Worm (Caenorhabditis elegans): Measurements from ENCODE around the gene C15H7.3.

DNA sequence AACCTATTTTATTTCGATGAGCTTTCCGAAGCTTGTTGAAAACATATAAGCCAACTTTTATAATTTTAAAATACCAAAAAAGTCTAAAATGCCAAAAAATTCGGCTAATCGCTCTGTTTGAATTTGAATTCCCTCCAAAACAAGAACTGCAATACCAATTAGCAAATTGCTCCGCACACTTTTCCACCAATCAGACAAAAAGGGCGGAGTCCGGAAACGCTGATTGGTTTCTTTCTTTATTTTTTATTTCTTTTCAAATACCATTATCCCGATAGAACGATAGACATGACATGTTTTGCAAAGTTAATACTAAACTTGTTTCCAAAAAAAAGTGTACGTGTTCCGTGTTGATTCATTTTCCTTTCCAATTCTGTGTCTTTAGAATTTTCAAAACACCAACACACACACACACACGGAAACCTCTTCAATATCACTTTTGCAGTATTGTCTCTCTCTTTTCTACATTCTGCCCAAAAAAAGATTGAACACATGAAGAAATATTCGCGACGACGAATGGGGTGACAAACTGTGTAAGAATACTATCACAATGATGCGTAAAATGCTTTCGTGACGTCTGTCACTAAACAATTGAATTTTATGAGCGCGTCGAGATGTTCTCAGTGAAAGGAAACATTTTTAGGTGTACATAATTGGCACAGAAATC is 34.0 kb downstream of the C15H7.3 start:
- TF ChIP-seq ZK546.5 (tag; optimal IDR thresholded peaks at IDR 0.05) = no peak
- no peak for TF ChIP-seq zag-1 (tag; optimal IDR thresholded peaks at IDR 0.05)
- TF ChIP-seq lsy-2 (tag; optimal IDR thresholded peaks at IDR 0.05) = no peak
- TF ChIP-seq nhr-25 (tag; optimal IDR thresholded peaks at IDR 0.05) = peak; percentile 39
- no peak for TF ChIP-seq dmd-4 (tag; optimal IDR thresholded peaks at IDR 0.05)
- TF ChIP-seq nhr-129 (tag; optimal IDR thresholded peaks at IDR 0.05) = no peak
- TF ChIP-seq nhr-11 (tag; optimal IDR thresholded peaks at IDR 0.05) = no peak
- TF ChIP-seq ama-1 (optimal IDR thresholded peaks at IDR 0.05) = no peak
- TF ChIP-seq fos-1 (tag; optimal IDR thresholded peaks at IDR 0.05) = peak; percentile 1
- TF ChIP-seq mdl-1 (tag; optimal IDR thresholded peaks at IDR 0.05) = no peak
- no peak for TF ChIP-seq mab-5 (tag; optimal IDR thresholded peaks at IDR 0.05)

Data from whole organism, L2 larva.